Fruit fly (Drosophila melanogaster): ENCODE results near the gene CG15330.
A peak's percentile ranks its signal among the peaks of the same experiment; 100 is the strongest.

The CG15330 gene

DNA sequence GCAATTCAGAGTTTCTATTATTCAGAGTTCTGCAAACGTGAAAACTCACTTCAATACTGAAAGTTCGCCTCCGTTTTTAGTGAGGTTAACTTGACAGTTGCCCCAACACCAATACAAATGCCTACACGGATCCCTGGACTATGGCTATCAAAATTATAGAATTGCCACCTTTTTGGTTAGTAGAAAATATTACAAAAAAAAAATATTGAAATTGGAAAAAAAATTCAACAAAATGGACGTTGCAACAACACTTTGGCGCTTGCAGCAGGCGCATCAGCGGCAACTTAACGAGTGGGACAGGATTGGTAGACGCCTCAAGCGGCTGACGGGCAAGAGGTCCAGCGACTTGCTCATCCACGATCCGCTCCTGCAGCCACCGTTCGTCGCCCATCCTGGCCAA, at the start of gene CG15330, which contains the start of gene CG15332:
Gene CG15330, plus strand, starts transcription at position 175 of the 400 bp plus-strand sequence.
Gene CG15332, minus strand, starts transcription at position 101 of the 400 bp plus-strand sequence.
- no peak for TF ChIP-seq noc (tag; optimal IDR thresholded peaks at IDR 0.05)

dm6 chrX:7908239-7909068, 47.4 kb upstream of the CG15330 start, which contains the start of the genes dpr14 and spidey:
TSS of gene dpr14 (minus strand) at chrX:7908286.
TSS of gene spidey (plus strand) at chrX:7908931.
- TF ChIP-seq noc (tag; optimal IDR thresholded peaks at IDR 0.05), result peak; percentile 95

DNA sequence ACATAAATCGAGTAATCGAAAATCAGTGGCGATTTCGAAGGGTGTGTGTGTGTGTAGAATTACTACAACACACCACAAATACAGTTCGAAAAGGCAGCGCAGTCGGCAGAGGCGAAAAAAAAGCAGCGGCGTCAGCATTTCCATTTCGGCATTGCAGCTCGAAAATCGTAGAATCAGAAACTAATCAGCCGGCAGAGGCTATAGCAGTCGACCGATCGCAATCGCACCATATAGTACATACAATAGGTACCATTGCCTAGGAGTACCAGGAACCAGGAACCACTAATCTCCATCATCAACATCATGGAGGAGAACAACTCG, 46.8 kb upstream of the CG15330 start:
- TF ChIP-seq noc (tag; optimal IDR thresholded peaks at IDR 0.05), result no peak

DNA sequence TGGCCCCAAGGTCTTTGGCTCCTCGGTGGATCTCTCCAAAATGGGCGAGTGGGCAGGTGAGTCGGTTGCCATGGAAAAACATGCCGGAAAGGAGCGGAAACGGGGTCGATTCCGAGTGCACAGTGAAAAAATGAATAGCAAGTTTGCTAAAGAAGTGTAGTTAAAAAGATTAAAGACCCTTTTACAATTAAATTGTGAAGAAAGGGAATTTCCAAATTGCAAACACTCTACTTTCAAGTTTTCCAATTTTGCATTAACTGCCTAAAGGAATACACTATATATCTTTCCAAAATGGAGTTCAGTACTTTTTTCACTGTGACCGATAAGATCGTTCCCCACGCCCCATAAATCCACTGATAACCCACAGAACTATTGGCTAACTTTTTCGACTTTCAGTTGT, 46.4 kb upstream of the CG15330 start:
- no peak for TF ChIP-seq noc (tag; optimal IDR thresholded peaks at IDR 0.05)

- TF ChIP-seq noc (tag; optimal IDR thresholded peaks at IDR 0.05), result no peak
These were observed 43.8 kb upstream of the CG15330 start, which contains the start of gene snz for dm6 chrX:7911983-7912630. TSS of gene snz (plus strand) at chrX:7912089.

DNA sequence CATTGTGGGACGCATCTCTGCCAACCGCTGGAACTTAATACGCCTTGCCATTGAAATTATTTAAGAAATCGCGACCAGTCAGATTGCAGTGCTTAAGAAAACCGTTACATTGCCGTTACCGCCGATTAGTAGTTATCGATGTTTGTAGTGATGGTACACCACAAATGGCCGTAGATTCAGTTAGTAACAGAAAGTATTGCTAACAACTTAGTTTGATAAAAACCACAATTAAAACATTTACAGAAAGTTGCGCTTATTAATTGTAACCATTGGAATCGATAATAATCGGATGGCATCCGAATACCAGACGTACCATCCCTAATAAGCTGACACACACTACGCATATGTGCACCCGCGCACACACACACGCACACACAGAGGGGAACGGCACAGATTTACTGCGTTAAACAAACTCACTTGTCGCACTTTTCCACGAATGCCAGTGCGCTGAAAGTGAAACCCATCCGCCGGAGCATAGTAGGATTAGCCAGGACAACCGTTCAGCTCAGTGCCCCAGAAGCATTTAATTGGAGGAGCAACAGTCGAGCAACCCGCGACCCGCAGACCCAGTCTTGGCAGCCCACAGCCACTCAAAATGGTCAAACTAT, 35.7 kb upstream of the CG15330 start, which contains the start of the genes hdm and Ykt6:
Gene hdm, minus strand, starts transcription at position 51 of the 608 bp plus-strand sequence.
Gene Ykt6, plus strand, starts transcription at position 329 of the 608 bp plus-strand sequence.
- TF ChIP-seq noc (tag; optimal IDR thresholded peaks at IDR 0.05), result no peak

DNA sequence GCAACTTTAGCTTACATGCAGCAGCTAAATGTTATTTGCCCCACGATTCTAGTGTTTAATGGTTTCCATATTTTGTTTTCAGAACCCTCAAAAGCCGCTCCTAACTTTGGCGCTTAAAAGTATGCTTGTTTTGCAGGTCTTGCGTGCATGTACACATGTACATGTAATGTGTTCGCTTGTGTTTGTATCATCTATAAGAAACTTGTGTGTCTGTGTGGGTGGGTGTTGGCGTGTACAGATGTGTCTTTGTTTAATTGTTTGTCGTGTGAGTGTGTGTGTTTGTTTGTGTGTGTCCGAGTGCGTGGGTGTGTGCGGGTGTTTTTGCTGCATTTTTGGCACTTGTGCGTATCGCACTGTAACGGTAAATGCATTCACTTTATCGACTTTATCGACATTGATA, 32.8 kb upstream of the CG15330 start:
- no peak for TF ChIP-seq noc (tag; optimal IDR thresholded peaks at IDR 0.05)

DNA sequence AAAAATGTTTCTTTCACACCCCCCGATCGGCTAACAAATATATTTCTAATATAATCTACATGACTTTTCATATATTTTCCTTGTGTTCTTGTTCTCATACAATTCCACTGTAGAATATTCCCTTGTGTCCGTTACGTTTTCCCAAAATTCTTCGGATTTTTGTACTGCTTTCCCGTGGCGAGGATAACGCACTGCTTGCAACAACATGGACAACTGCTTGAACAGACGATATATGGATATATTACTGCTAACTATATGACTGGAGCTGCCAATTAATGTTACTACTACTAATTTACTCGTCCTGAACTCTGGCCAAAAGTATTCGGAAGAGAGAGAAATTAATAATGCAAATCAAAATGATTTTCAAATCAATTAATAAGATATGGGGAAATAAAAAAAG, 31.0 kb upstream of the CG15330 start:
- no peak for TF ChIP-seq noc (tag; optimal IDR thresholded peaks at IDR 0.05)

- no peak for TF ChIP-seq noc (tag; optimal IDR thresholded peaks at IDR 0.05)
These were observed 25.4 kb upstream of the CG15330 start for dm6 chrX:7930236-7931027.

DNA sequence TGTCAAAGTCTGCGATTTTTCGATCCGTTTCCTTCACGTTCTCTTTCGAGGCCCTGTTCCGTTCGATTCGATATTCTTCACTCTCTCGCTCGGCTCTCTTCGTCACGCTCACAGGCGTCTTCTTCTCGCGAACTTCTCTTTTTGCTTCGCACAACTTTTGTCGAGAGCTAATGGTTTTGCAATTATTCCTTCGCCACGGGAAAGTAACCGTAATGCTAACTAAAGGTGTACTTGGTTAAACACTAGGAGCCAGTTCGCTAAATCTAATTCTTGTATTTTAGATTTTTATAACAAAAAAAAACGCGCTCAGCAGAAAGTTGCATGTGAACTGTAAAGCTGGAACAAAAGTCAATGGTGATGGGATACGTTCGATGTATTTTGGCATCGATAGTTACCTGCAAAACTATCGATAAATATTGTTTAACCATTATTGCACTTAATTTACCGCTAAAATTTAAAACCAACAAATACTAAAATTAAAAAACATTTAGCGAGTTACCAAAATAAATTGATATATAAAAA, 24.8 kb upstream of the CG15330 start, which contains the start of gene mahe:
Gene mahe, minus strand, starts transcription at position 355 of the 522 bp plus-strand sequence.
- no peak for TF ChIP-seq noc (tag; optimal IDR thresholded peaks at IDR 0.05)

dm6 chrX:7933210-7933915, 22.5 kb upstream of the CG15330 start, which contains the start of the genes Dhdds and RpS14a:
TSS of gene Dhdds (minus strand) at chrX:7933351.
TSS of gene RpS14a (plus strand) at chrX:7933742.
- TF ChIP-seq noc (tag; optimal IDR thresholded peaks at IDR 0.05), result peak; percentile 8

DNA sequence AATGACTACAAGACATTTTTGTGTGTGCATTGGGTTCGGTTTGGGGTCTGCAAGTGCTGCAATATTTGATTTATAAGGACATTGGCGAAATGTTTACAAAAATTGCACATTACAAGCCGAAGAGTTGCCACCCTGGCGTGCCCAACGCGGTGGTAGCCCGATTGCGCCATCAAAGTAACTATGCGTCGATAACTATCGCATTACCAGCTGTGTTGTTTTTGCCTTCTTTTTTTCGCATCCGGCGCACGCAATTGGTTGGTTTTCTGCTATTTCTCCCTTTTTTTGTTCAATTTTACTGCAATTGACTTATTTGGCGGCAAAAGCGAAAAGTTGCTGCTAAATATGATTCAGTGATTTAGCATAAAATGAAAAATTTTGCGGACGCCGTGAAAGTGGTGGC, 21.2 kb upstream of the CG15330 start, which contains the start of gene RpS14b:
Gene RpS14b, plus strand, starts transcription at position 220 of the 400 bp plus-strand sequence.
- peak; percentile 44 for TF ChIP-seq noc (tag; optimal IDR thresholded peaks at IDR 0.05)

- TF ChIP-seq noc (tag; optimal IDR thresholded peaks at IDR 0.05), result peak; percentile 54
These were observed 19.9 kb upstream of the CG15330 start, which contains the start of gene Ubr3 for dm6 chrX:7935798-7936572. TSS of gene Ubr3 (plus strand) at chrX:7935896.

Measured in whole organism, larva.